Worm (Caenorhabditis elegans): ENCODE data around the gene arr-1.

The arr-1 gene

DNA sequence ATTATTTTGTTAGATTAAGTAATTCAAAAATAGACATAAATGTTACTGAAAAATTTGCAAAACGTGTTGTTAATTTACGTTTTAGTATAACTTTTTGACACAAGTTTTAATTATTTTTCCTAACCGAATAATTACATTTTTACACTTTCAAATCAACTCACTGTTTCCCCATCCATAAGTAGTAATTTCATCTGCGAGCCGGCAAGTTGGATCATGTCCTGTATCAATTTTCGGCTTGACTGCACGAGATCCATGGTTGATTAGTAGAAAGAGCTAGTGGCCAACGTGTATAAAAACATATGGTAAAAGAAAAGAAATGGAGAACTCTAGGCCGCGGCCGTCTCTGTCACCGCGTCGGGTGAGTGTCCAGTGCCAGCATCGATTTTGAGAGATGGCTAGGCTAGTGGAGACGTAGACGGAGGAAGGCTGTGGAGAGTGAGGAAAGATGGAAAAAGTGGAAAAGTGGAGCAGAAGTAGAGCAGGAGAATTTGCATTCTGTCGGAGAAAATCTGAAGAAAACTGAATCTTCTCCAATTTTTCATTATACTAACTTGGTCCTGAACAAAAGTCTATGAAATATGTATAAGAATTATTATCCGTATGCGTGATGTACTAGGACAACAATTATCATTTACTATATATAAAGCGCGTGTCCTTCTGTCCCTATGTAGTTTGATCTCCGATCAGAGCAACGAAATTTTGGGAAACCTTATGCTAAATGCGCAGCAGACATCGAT, 24.1 kb downstream of the arr-1 start, which contains the start of gene vps-45 (continued):
- TF ChIP-seq duxl-1 (tag; optimal IDR thresholded peaks at IDR 0.05; ENCODE audit: poor library complexity), result peak; percentile 37
- TF ChIP-seq aha-1 (tag), result peak; percentile 78
- TF ChIP-seq lin-1 (GFP tag; IDR thresholded peaks at IDR 0.05), result no peak
- TF ChIP-seq Y48G9A.11 (GFP tag; IDR thresholded peaks at IDR 0.05), result no peak
- TF ChIP-seq fkh-10 (GFP tag; optimal IDR thresholded peaks at IDR 0.05), result peak; percentile 9
- peak in 1 of 2 experiments; percentile 38 for TF ChIP-seq hif-1 (tag; optimal IDR thresholded peaks at IDR 0.05)

ce11 chrX:975236-975535, 24.6 kb downstream of the arr-1 start:
- TF ChIP-seq hif-1 (tag; optimal IDR thresholded peaks at IDR 0.05), result no peak
- no peak for TF ChIP-seq dve-1 (tag; optimal IDR thresholded peaks at IDR 0.05; ENCODE audit: insufficient read depth)
- no peak for TF ChIP-seq ztf-7 (tag; optimal IDR thresholded peaks at IDR 0.05)
- TF ChIP-seq nhr-237 (tag; optimal IDR thresholded peaks at IDR 0.05), result no peak
- no peak for TF ChIP-seq zfp-3 (GFP tag; conservative IDR thresholded peaks at IDR 0.05)
- TF ChIP-seq php-3 (GFP tag; IDR thresholded peaks at IDR 0.05), result no peak

ce11 chrX:977958-978686, 27.5 kb downstream of the arr-1 start, which contains the start of gene abhd-3.2:
Gene abhd-3.2 (minus strand): TSS chrX:978008.
- peak; percentile 98 for TF ChIP-seq php-3 (GFP tag; IDR thresholded peaks at IDR 0.05)
- peak; percentile 97 for TF ChIP-seq dve-1 (tag; optimal IDR thresholded peaks at IDR 0.05; ENCODE audit: insufficient read depth)
- TF ChIP-seq aly-2 (tag; optimal IDR thresholded peaks at IDR 0.05), result no peak
- no peak for TF ChIP-seq skn-1 (tag; optimal IDR thresholded peaks at IDR 0.05)
- TF ChIP-seq ceh-20 (GFP tag; IDR thresholded peaks at IDR 0.05), result peak; percentile 87
- TF ChIP-seq pqm-1 (tag; optimal IDR thresholded peaks at IDR 0.05), result peak; percentile 99
- TF ChIP-seq Y5F2A.4 (GFP tag; optimal IDR thresholded peaks at IDR 0.05), result no peak
- peak; percentile 65; the same call in 1 of the 2 replicates for TF ChIP-seq saeg-2 (GFP tag; IDR thresholded peaks at IDR 0.05)
- TF ChIP-seq jun-1 (tag; optimal IDR thresholded peaks at IDR 0.05), result no peak
- no peak for TF ChIP-seq ctbp-1 (GFP tag; IDR thresholded peaks at IDR 0.05)
- no peak for TF ChIP-seq rbr-2 (tag; optimal IDR thresholded peaks at IDR 0.05)
- no peak for TF ChIP-seq hif-1 (tag; optimal IDR thresholded peaks at IDR 0.05)
- TF ChIP-seq ztf-7 (tag; optimal IDR thresholded peaks at IDR 0.05), result peak; percentile 18
- peak; percentile 50 for TF ChIP-seq T20F7.1 (GFP tag; optimal IDR thresholded peaks at IDR 0.05)
- no peak for TF ChIP-seq dmd-9 (GFP tag; IDR thresholded peaks at IDR 0.05)
- TF ChIP-seq nhr-76 (tag; optimal IDR thresholded peaks at IDR 0.05), result no peak
- no peak for TF ChIP-seq snpc-1.2 (GFP tag; IDR thresholded peaks at IDR 0.05)
- no peak for TF ChIP-seq D1046.2 (GFP tag; IDR thresholded peaks at IDR 0.05)
- TF ChIP-seq nhr-10 (tag; optimal IDR thresholded peaks at IDR 0.05), result peak; percentile 29
- TF ChIP-seq madf-5 (GFP tag; IDR thresholded peaks at IDR 0.05), result no peak
- TF ChIP-seq snpc-4 (tag; optimal IDR thresholded peaks at IDR 0.05), result no peak
- peak; percentile 53 for TF ChIP-seq mxl-3 (GFP tag; optimal IDR thresholded peaks at IDR 0.05)
- TF ChIP-seq hlh-30 (tag; optimal IDR thresholded peaks at IDR 0.05; ENCODE audit: insufficient read depth), result peak; percentile 34
- peak; percentile 86 for TF ChIP-seq nhr-48 (tag; optimal IDR thresholded peaks at IDR 0.05)
- 0 out of 2 replicates have a peak, but pooled peaks have one; percentile 46 for TF ChIP-seq nhr-41 (GFP tag; IDR thresholded peaks at IDR 0.05)
- peak in 1 of 2 experiments; percentile 99 for TF ChIP-seq unc-62 (GFP tag; optimal IDR thresholded peaks at IDR 0.05 in 1 of 2)
- TF ChIP-seq unc-62 (tag; optimal IDR thresholded peaks at IDR 0.05), result no peak
- no peak for TF ChIP-seq set-16 (GFP tag; IDR thresholded peaks at IDR 0.05)
- no peak for TF ChIP-seq spr-3 (GFP tag; optimal IDR thresholded peaks at IDR 0.05)
- TF ChIP-seq mdt-29 (GFP tag; IDR thresholded peaks at IDR 0.05), result no peak
- TF ChIP-seq nhr-42 (GFP tag; IDR thresholded peaks at IDR 0.05), result 0 out of 2 replicates have a peak, but pooled peaks have one; percentile 23
- peak in 1 of 2 experiments; percentile 51 for TF ChIP-seq lsy-2 (tag; optimal IDR thresholded peaks at IDR 0.05)
- peak; percentile 24 for TF ChIP-seq gei-8 (GFP tag; optimal IDR thresholded peaks at IDR 0.05)
- TF ChIP-seq F26F4.8 (GFP tag; conservative IDR thresholded peaks at IDR 0.05), result no peak
- TF ChIP-seq daf-16 (GFP tag; optimal IDR thresholded peaks at IDR 0.05), result peak in 1 of 2 experiments; percentile 38
- TF ChIP-seq daf-16 (tag; optimal IDR thresholded peaks at IDR 0.05), result peak; percentile 94
- TF ChIP-seq hlh-11 (tag; optimal IDR thresholded peaks at IDR 0.05), result peak; percentile 93
- TF ChIP-seq tra-1 (GFP tag; IDR thresholded peaks at IDR 0.05), result peak; percentile 97
